Fruit fly (Drosophila melanogaster): ENCODE measurements around the gene Septin4.

The Septin4 gene

dm6 chrX:16670691-16671481 is 24.1 kb downstream of the Septin4 start (continued):
- no peak for TF ChIP-seq CG2129 (GFP tag; IDR thresholded peaks at IDR 0.05; ENCODE audit: partially characterized antibody)
- peak; percentile 53 for TF ChIP-seq CG2678 (tag; optimal IDR thresholded peaks at IDR 0.05)
- no peak for TF ChIP-seq CG17829 (tag; optimal IDR thresholded peaks at IDR 0.05)
- TF ChIP-seq CG6254 (GFP tag; optimal IDR thresholded peaks at IDR 0.05), result no peak
- TF ChIP-seq CG6765 (GFP tag; optimal IDR thresholded peaks at IDR 0.05), result no peak
- TF ChIP-seq esg (GFP tag; conservative IDR thresholded peaks at IDR 0.05), result no peak
- no peak for TF ChIP-seq Atf3 (GFP tag; optimal IDR thresholded peaks at IDR 0.05)
- no peak for TF ChIP-seq D19B (GFP tag; optimal IDR thresholded peaks at IDR 0.05)
- no peak for TF ChIP-seq ab (GFP tag; optimal IDR thresholded peaks at IDR 0.05)
- TF ChIP-seq Camta (GFP tag; optimal IDR thresholded peaks at IDR 0.05), result no peak
- peak; percentile 21 for TF ChIP-seq unpg (GFP tag; optimal IDR thresholded peaks at IDR 0.05)
- no peak for TF ChIP-seq CG34376 (GFP tag; optimal IDR thresholded peaks at IDR 0.05)
- peak; percentile 45; the same call in 1 of the 2 replicates for TF ChIP-seq Ptx1 (GFP tag; IDR thresholded peaks at IDR 0.05)
- TF ChIP-seq caup (GFP tag; optimal IDR thresholded peaks at IDR 0.05; ENCODE audit: severe bottlenecking), result no peak
- TF ChIP-seq CG14965 (GFP tag; optimal IDR thresholded peaks at IDR 0.05; ENCODE audit: borderline replicate concordance), result no peak
- no peak for TF ChIP-seq gro (GFP tag; optimal IDR thresholded peaks at IDR 0.05)
- TF ChIP-seq Nf-YC (tag; optimal IDR thresholded peaks at IDR 0.05), result no peak
- TF ChIP-seq NC2α (GFP tag; optimal IDR thresholded peaks at IDR 0.05), result no peak
- no peak for TF ChIP-seq CG7745 (tag; optimal IDR thresholded peaks at IDR 0.05)
- no peak for TF ChIP-seq ems (GFP tag; optimal IDR thresholded peaks at IDR 0.05)
- no peak for TF ChIP-seq Sox100B (GFP tag; optimal IDR thresholded peaks at IDR 0.05)
- TF ChIP-seq Optix (GFP tag; IDR thresholded peaks at IDR 0.05), result no peak
- no peak for TF ChIP-seq Lpt (GFP tag; optimal IDR thresholded peaks at IDR 0.05)
- no peak for TF ChIP-seq MBD-R2 (GFP tag; IDR thresholded peaks at IDR 0.05)
- TF ChIP-seq Dll (GFP tag; IDR thresholded peaks at IDR 0.05; ENCODE audit: partially characterized antibody), result no peak
- no peak for TF ChIP-seq sc (optimal IDR thresholded peaks at IDR 0.05)
- no peak for TF ChIP-seq sc (GFP tag; optimal IDR thresholded peaks at IDR 0.05)
- no peak for TF ChIP-seq mirr (GFP tag; optimal IDR thresholded peaks at IDR 0.05)
- TF ChIP-seq BEAF-32 (GFP tag; optimal IDR thresholded peaks at IDR 0.05), result no peak
- no peak for TF ChIP-seq CG10654 (GFP tag; optimal IDR thresholded peaks at IDR 0.05)
- TF ChIP-seq CHES-1-like (GFP tag; optimal IDR thresholded peaks at IDR 0.05), result peak; percentile 8
- no peak for TF ChIP-seq CG10543 (GFP tag; optimal IDR thresholded peaks at IDR 0.05)
- no peak for TF ChIP-seq CG16813 (GFP tag; IDR thresholded peaks at IDR 0.05; ENCODE audit: partially characterized antibody)
- TF ChIP-seq dati (GFP tag; IDR thresholded peaks at IDR 0.05), result no peak
- TF ChIP-seq wdn (GFP tag; IDR thresholded peaks at IDR 0.05), result no peak
- TF ChIP-seq bsh (GFP tag; optimal IDR thresholded peaks at IDR 0.05), result peak in 1 of 2 experiments; percentile 20
- 0 out of 3 replicates have a peak, but pooled peaks have one; percentile 17 for TF ChIP-seq CG6175 (GFP tag; IDR thresholded peaks at IDR 0.05)
- no peak for TF ChIP-seq CG9876 (GFP tag; optimal IDR thresholded peaks at IDR 0.05)
- no peak for TF ChIP-seq maf-S (GFP tag; optimal IDR thresholded peaks at IDR 0.05)
- peak; percentile 45 for TF ChIP-seq CG3281 (GFP tag; optimal IDR thresholded peaks at IDR 0.05)
- TF ChIP-seq scrt (GFP tag; optimal IDR thresholded peaks at IDR 0.05), result no peak
- peak; percentile 47 for TF ChIP-seq Sox102F (GFP tag; optimal IDR thresholded peaks at IDR 0.05)
- no peak for TF ChIP-seq CG14710 (tag; optimal IDR thresholded peaks at IDR 0.05)
- TF ChIP-seq D19A (tag; optimal IDR thresholded peaks at IDR 0.05), result no peak
- TF ChIP-seq sug (tag; optimal IDR thresholded peaks at IDR 0.05), result peak; percentile 38
- no peak for TF ChIP-seq ham (GFP tag; IDR thresholded peaks at IDR 0.05)
- no peak for TF ChIP-seq Rx (GFP tag; IDR thresholded peaks at IDR 0.05)
- peak; percentile 21 for TF ChIP-seq ewg (GFP tag; optimal IDR thresholded peaks at IDR 0.05)
- TF ChIP-seq CG8478 (optimal IDR thresholded peaks at IDR 0.05), result no peak
- TF ChIP-seq CG3995 (GFP tag; optimal IDR thresholded peaks at IDR 0.05), result no peak

Measured in whole organism, embryonic.